Worm (Caenorhabditis elegans) whole organism, L1 larva: Measurements from ENCODE around the gene ZK666.11.

Experiments used
- aly-2 ChIP-seq: fragments of 150-350 bp; optimal IDR thresholded peaks from 2 replicates; lab custom pipeline; 2014; ENCODE audit warnings: missing biosample characterization, missing genetic modification characterization
- blmp-1 ChIP-seq: fragments of 150-350 bp; optimal IDR thresholded peaks from 2 replicates; lab custom pipeline; 2014; ENCODE audit warnings: missing biosample characterization, missing genetic modification characterization
- lin-15B ChIP-seq: fragments of 150-350 bp; sonication (generic microtip); optimal IDR thresholded peaks from 3 replicates; lab custom pipeline; 2014; ENCODE audit warnings: missing biosample characterization, missing genetic modification characterization
- nhr-71 ChIP-seq: sonication (generic microtip); optimal IDR thresholded peaks from 2 replicates; lab custom pipeline; 2016; ENCODE audit warnings: mild to moderate bottlenecking, missing genetic modification characterization, moderate library complexity, missing compliant biosample characterization
- snpc-4 ChIP-seq: fragments of 150-350 bp; optimal IDR thresholded peaks from 2 replicates; lab custom pipeline; 2014; ENCODE audit warnings: missing biosample characterization, missing genetic modification characterization
- sup-37 ChIP-seq: fragments of 200-800 bp; sonication (Bioruptor generic); optimal IDR thresholded peaks from 2 replicates; lab custom pipeline; 2018; ENCODE audit warnings: mild to moderate bottlenecking, missing genetic modification characterization, missing compliant biosample characterization
- unc-130 ChIP-seq: fragments of 150-350 bp; optimal IDR thresholded peaks from 2 replicates; lab custom pipeline; 2017; ENCODE audit warnings: missing biosample characterization, missing genetic modification characterization, inconsistent platforms
- unc-30 ChIP-seq: sonication (generic microtip); optimal IDR thresholded peaks from 2 replicates; lab custom pipeline; 2017; ENCODE audit warnings: missing biosample characterization, missing genetic modification characterization
- ztf-11 ChIP-seq, 2 experiments: sonication (generic microtip); optimal IDR thresholded peaks; 2 replicates each; lab custom pipeline; 2016 to 2017; ENCODE audit warnings: missing genetic modification characterization in 2 of 2, missing biosample characterization in 1 of 2, missing compliant biosample characterization in 1 of 2

ce11 chrII:10464230-10464920 lies 17.9 kb upstream of the ZK666.11 start, which contains the start of the genes ZK673.6 and sdz-37:
- TF ChIP-seq unc-30 (tag; lab: Kevin White, UChicago): no peak
- no peak for TF ChIP-seq blmp-1 (tag; lab: Kevin White, UChicago)
- TF ChIP-seq lin-15B (tag; lab: Kevin White, UChicago): no peak
- no peak for TF ChIP-seq aly-2 (tag; lab: Kevin White, UChicago)
- no peak for TF ChIP-seq ztf-11 (tag; optimal IDR thresholded peaks at IDR 0.05; lab: Kevin White, UChicago)
- no peak for TF ChIP-seq nhr-71 (tag; lab: Kevin White, UChicago)
- TF ChIP-seq unc-130 (tag; lab: Kevin White, UChicago): no peak
- TF ChIP-seq sup-37: no peak
- TF ChIP-seq snpc-4 (tag; lab: Kevin White, UChicago): no peak
